Worm (Caenorhabditis elegans) whole organism, L2 larva: ENCODE data around the gene R107.9.

Experiments used
- R02D3.7 ChIP-seq: fragments of 150-350 bp; optimal IDR thresholded peaks from 2 replicates; lab custom pipeline; 2014; ENCODE audit warnings: missing biosample characterization, missing genetic modification characterization
- aly-2 ChIP-seq: fragments of 150-350 bp; optimal IDR thresholded peaks from 2 replicates; lab custom pipeline; 2014; ENCODE audit warnings: missing biosample characterization, missing genetic modification characterization
- egl-27 ChIP-seq: sonication (generic microtip); optimal IDR thresholded peaks from 3 replicates; lab custom pipeline; 2017; ENCODE audit warnings: missing biosample characterization, missing genetic modification reagents, missing genetic modification characterization
- elt-3 ChIP-seq: sonication (generic microtip); optimal IDR thresholded peaks from 2 replicates; lab custom pipeline; 2017; ENCODE audit warnings: missing biosample characterization, missing genetic modification characterization
- lin-13 ChIP-seq: fragments of 150-350 bp; optimal IDR thresholded peaks from 2 replicates; lab custom pipeline; 2014; ENCODE audit warnings: missing biosample characterization, missing genetic modification reagents, missing genetic modification characterization
- nhr-11 ChIP-seq: fragments of 150-350 bp; optimal IDR thresholded peaks from 2 replicates; lab custom pipeline; 2014; ENCODE audit warnings: missing biosample characterization, missing genetic modification characterization
- nhr-21 ChIP-seq: fragments of 150-350 bp; optimal IDR thresholded peaks from 2 replicates; lab custom pipeline; 2014; ENCODE audit warnings: missing biosample characterization, missing genetic modification characterization
- nhr-237 ChIP-seq: fragments of 150-350 bp; optimal IDR thresholded peaks from 2 replicates; lab custom pipeline; 2014; ENCODE audit warnings: missing biosample characterization, missing genetic modification characterization
- nhr-25 ChIP-seq: fragments of 150-350 bp; sonication (generic microtip); optimal IDR thresholded peaks from 3 replicates; lab custom pipeline; 2014; ENCODE audit warnings: missing biosample characterization, missing genetic modification characterization
- sem-4 ChIP-seq: fragments of 150-350 bp; optimal IDR thresholded peaks from 2 replicates; lab custom pipeline; 2014; ENCODE audit warnings: missing biosample characterization, missing genetic modification reagents, missing genetic modification characterization
- skn-1 ChIP-seq: sonication (generic microtip); optimal IDR thresholded peaks from 2 replicates; lab custom pipeline; 2017; ENCODE audit warnings: missing biosample characterization, missing genetic modification characterization
- snpc-4 ChIP-seq: fragments of 150-350 bp; optimal IDR thresholded peaks from 2 replicates; lab custom pipeline; 2014; ENCODE audit warnings: missing biosample characterization, missing genetic modification characterization
- unc-55 ChIP-seq: fragments of 150-350 bp; sonication (generic microtip); optimal IDR thresholded peaks from 3 replicates; lab custom pipeline; 2014; ENCODE audit warnings: missing biosample characterization, missing genetic modification reagents, missing genetic modification characterization
- ztf-11 ChIP-seq: sonication (generic microtip); optimal IDR thresholded peaks from 2 replicates; lab custom pipeline; 2017; ENCODE audit warnings: missing biosample characterization, missing genetic modification characterization

DNA sequence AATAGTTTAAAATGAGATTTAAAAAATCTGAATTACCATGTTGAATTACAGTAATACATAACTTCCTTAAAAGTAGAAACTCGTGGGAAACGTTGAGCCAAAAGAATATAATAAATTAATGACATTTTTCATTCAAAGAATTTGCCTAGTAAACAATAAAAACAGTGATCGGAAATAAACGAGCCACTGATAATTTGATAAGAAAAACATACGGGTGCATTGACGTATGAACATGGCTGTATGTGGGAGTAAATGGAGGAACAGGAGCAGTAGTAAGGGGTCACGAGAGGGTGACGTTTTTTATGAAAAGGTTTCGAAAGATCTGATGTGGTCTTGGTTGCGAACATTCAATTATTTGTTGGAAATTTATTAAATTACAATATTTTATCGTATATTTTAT is 6.9 kb upstream of the R107.9 start:
- TF ChIP-seq lin-13 (GFP tag; lab: Kevin White, UChicago), result no peak
- TF ChIP-seq nhr-11 (tag; lab: Kevin White, UChicago), result no peak
- no peak for TF ChIP-seq skn-1
- TF ChIP-seq nhr-237 (tag; lab: Kevin White, UChicago), result no peak
- TF ChIP-seq aly-2 (tag; lab: Kevin White, UChicago), result no peak
- no peak for TF ChIP-seq nhr-25 (tag; lab: Kevin White, UChicago)
- TF ChIP-seq R02D3.7 (tag; lab: Kevin White, UChicago), result no peak
- no peak for TF ChIP-seq ztf-11 (tag; lab: Kevin White, UChicago)
- TF ChIP-seq egl-27, result no peak
- TF ChIP-seq sem-4, result no peak
- TF ChIP-seq nhr-21, result no peak
- TF ChIP-seq unc-55 (GFP tag; lab: Kevin White, UChicago), result no peak
- no peak for TF ChIP-seq elt-3
- no peak for TF ChIP-seq snpc-4
